Fruit fly (Drosophila melanogaster) whole organism, embryonic: ENCODE results near the gene N.

Source experiments
- Bdp1 ChIP-seq: fragments of 200-800 bp; sonication (Bioruptor generic); optimal IDR thresholded peaks from 3 replicates; lab custom pipeline; 2016; ENCODE audit warnings: missing biosample characterization, missing genetic modification characterization
- CG10274 ChIP-seq: fragments of 200-800 bp; sonication (Bioruptor generic); optimal IDR thresholded peaks from 3 replicates; lab custom pipeline; 2017; ENCODE audit warnings: missing biosample characterization, mild to moderate bottlenecking, missing genetic modification characterization
- CG11093 ChIP-seq: fragments of 200-800 bp; sonication (Bioruptor generic); IDR thresholded peaks from 3 replicates; pipeline ENCODE4 v1.3.6; 2022; ENCODE audit warnings: missing biosample characterization, missing genetic modification characterization
- CG13287 ChIP-seq: fragments of 200-800 bp; sonication (Bioruptor generic); IDR thresholded peaks from 2 replicates; pipeline ENCODE4 v1.3.6; 2022; ENCODE audit warnings: missing biosample characterization, missing genetic modification characterization; ENCODE audit not compliant: partially characterized antibody
- CG14050 ChIP-seq: fragments of 200-800 bp; sonication (Bioruptor generic); IDR thresholded peaks from 3 replicates; pipeline ENCODE4 v1.3.6; 2022; ENCODE audit warnings: missing biosample characterization, missing genetic modification characterization
- CG14667 ChIP-seq: fragments of 200-800 bp; sonication (Bioruptor generic); IDR thresholded peaks from 2 replicates; pipeline ENCODE4 v1.3.6; 2022; ENCODE audit warnings: missing biosample characterization, missing genetic modification characterization
- CG15011 ChIP-seq: fragments of 200-800 bp; sonication (Bioruptor generic); optimal IDR thresholded peaks from 3 replicates; lab custom pipeline; 2018; ENCODE audit warnings: missing biosample characterization, mild to moderate bottlenecking, missing genetic modification characterization
- CG15696 ChIP-seq: fragments of 200-800 bp; sonication (Bioruptor generic); optimal IDR thresholded peaks from 2 replicates; lab custom pipeline; 2019; ENCODE audit warnings: missing biosample characterization, mild to moderate bottlenecking, missing genetic modification characterization, moderate library complexity
- CG17361 ChIP-seq: fragments of 200-800 bp; sonication (Bioruptor generic); IDR thresholded peaks from 3 replicates; pipeline ENCODE4 v1.3.6; 2022; ENCODE audit warnings: missing biosample characterization, missing genetic modification characterization
- CG2678 ChIP-seq: fragments of 200-800 bp; sonication (Bioruptor generic); optimal IDR thresholded peaks from 3 replicates; lab custom pipeline; 2019; ENCODE audit warnings: missing biosample characterization, mild to moderate bottlenecking, missing genetic modification characterization, moderate library complexity
- CG2889 ChIP-seq: fragments of 200-800 bp; sonication (Bioruptor generic); IDR thresholded peaks from 3 replicates; pipeline ENCODE4 v1.3.6; 2022; ENCODE audit warnings: missing biosample characterization, missing genetic modification characterization
- CG34224 ChIP-seq: fragments of 200-800 bp; sonication (Bioruptor generic); IDR thresholded peaks from 3 replicates; pipeline ENCODE4 v1.3.6; 2022; ENCODE audit warnings: missing biosample characterization, missing genetic modification characterization; ENCODE audit not compliant: partially characterized antibody
- CG4707 ChIP-seq: fragments of 200-800 bp; sonication (Bioruptor generic); optimal IDR thresholded peaks from 2 replicates; lab custom pipeline; 2018; ENCODE audit warnings: missing biosample characterization, mild to moderate bottlenecking, missing genetic modification characterization, moderate library complexity
- CG5180 ChIP-seq: fragments of 200-800 bp; sonication (Bioruptor generic); optimal IDR thresholded peaks from 3 replicates; lab custom pipeline; 2017; ENCODE audit warnings: missing biosample characterization, missing genetic modification characterization, mild to moderate bottlenecking, moderate library complexity, missing genetic modification reagents
- CG7372 ChIP-seq: fragments of 200-800 bp; sonication (Bioruptor generic); IDR thresholded peaks from 2 replicates; pipeline ENCODE4 v1.3.6; 2022; ENCODE audit warnings: missing biosample characterization, missing genetic modification characterization
- CG9609 ChIP-seq: fragments of 200-800 bp; sonication (Bioruptor generic); optimal IDR thresholded peaks from 3 replicates; lab custom pipeline; 2016; ENCODE audit warnings: missing biosample characterization, missing genetic modification characterization
- CG9817 ChIP-seq: fragments of 200-800 bp; sonication (Bioruptor generic); optimal IDR thresholded peaks from 2 replicates; lab custom pipeline; 2018; ENCODE audit warnings: missing biosample characterization, mild to moderate bottlenecking, missing genetic modification characterization, moderate library complexity
- CG9932 ChIP-seq: fragments of 200-800 bp; sonication (Bioruptor generic); IDR thresholded peaks from 2 replicates; pipeline ENCODE4 v1.3.6; 2022; ENCODE audit warnings: missing biosample characterization, missing genetic modification characterization
- CoRest ChIP-seq: fragments of 200-800 bp; sonication (Bioruptor generic); optimal IDR thresholded peaks from 3 replicates; lab custom pipeline; 2018; ENCODE audit warnings: missing biosample characterization, mild to moderate bottlenecking, missing genetic modification characterization, moderate library complexity
- Doc2 ChIP-seq: fragments of 200-800 bp; sonication (Bioruptor generic); IDR thresholded peaks from 2 replicates; pipeline ENCODE4 v1.3.6; 2022; ENCODE audit warnings: missing biosample characterization, missing genetic modification characterization
- Drgx ChIP-seq: fragments of 200-800 bp; sonication (Bioruptor generic); IDR thresholded peaks from 2 replicates; pipeline ENCODE4 v1.3.6; 2022; ENCODE audit warnings: missing biosample characterization, missing genetic modification characterization
- Elba2 ChIP-seq: fragments of 200-800 bp; sonication (Bioruptor generic); optimal IDR thresholded peaks from 3 replicates; lab custom pipeline; 2016; ENCODE audit warnings: missing biosample characterization, missing genetic modification characterization
- HLHmδ ChIP-seq: fragments of 200-800 bp; sonication (Bioruptor generic); optimal IDR thresholded peaks from 2 replicates; lab custom pipeline; 2018; ENCODE audit warnings: missing biosample characterization, mild to moderate bottlenecking, missing genetic modification characterization, moderate library complexity
- Hr3 ChIP-seq: fragments of 200-800 bp; sonication (Bioruptor generic); optimal IDR thresholded peaks from 3 replicates; lab custom pipeline; 2016; ENCODE audit warnings: missing biosample characterization, missing genetic modification characterization
- NC2β ChIP-seq: fragments of 200-800 bp; sonication (Bioruptor generic); optimal IDR thresholded peaks from 2 replicates; lab custom pipeline; 2016; ENCODE audit warnings: missing biosample characterization, missing genetic modification characterization
- Oli ChIP-seq: fragments of 200-800 bp; sonication (Bioruptor generic); optimal IDR thresholded peaks from 2 replicates; lab custom pipeline; 2018; ENCODE audit warnings: missing biosample characterization, mild to moderate bottlenecking, missing genetic modification characterization, moderate library complexity
- Rfx ChIP-seq: fragments of 200-800 bp; sonication (Bioruptor generic); IDR thresholded peaks from 2 replicates; pipeline ENCODE4 v1.3.6; 2022; ENCODE audit warnings: missing biosample characterization, missing genetic modification characterization
- Scr ChIP-seq: fragments of 200-800 bp; sonication (Bioruptor generic); IDR thresholded peaks from 2 replicates; pipeline ENCODE4 v1.3.6; 2022; ENCODE audit warnings: missing biosample characterization, missing genetic modification characterization; ENCODE audit not compliant: partially characterized antibody
- Side ChIP-seq: fragments of 200-800 bp; sonication (Bioruptor generic); optimal IDR thresholded peaks from 2 replicates; lab custom pipeline; 2016; ENCODE audit warnings: missing biosample characterization, missing genetic modification characterization
- Six4 ChIP-seq: fragments of 200-800 bp; sonication (Bioruptor generic); optimal IDR thresholded peaks from 2 replicates; lab custom pipeline; 2016; ENCODE audit warnings: missing biosample characterization, missing genetic modification characterization
- Taf1 ChIP-seq: fragments of 200-800 bp; sonication (Bioruptor generic); IDR thresholded peaks from 2 replicates; pipeline ENCODE4 v1.3.6; 2022; ENCODE audit warnings: missing biosample characterization, missing genetic modification characterization
- amos ChIP-seq: fragments of 200-800 bp; sonication (Bioruptor generic); IDR thresholded peaks from 2 replicates; pipeline ENCODE4 v1.3.6; 2022; ENCODE audit warnings: missing biosample characterization, missing genetic modification characterization; ENCODE audit not compliant: partially characterized antibody
- bsh ChIP-seq, 2 experiments: fragments of 200-800 bp; sonication (Bioruptor generic); optimal IDR thresholded peaks; 2 replicates each; lab custom pipeline; 2017 to 2018; ENCODE audit warnings: mild to moderate bottlenecking in 2 of 2, missing biosample characterization in 2 of 2, missing genetic modification characterization in 2 of 2, moderate library complexity in 1 of 2
- chif ChIP-seq, 2 experiments: fragments of 200-800 bp; sonication (Bioruptor generic); optimal IDR thresholded peaks; 3 replicates each; lab custom pipeline; 2016; ENCODE audit warnings: missing biosample characterization in 2 of 2, missing genetic modification characterization in 2 of 2
- corto ChIP-seq: fragments of 200-800 bp; sonication (Bioruptor generic); optimal IDR thresholded peaks from 2 replicates; lab custom pipeline; 2016; ENCODE audit warnings: missing biosample characterization, mild to moderate bottlenecking, missing genetic modification characterization, moderate library complexity
- dmrt99B ChIP-seq: fragments of 200-800 bp; sonication (Bioruptor generic); optimal IDR thresholded peaks from 2 replicates; lab custom pipeline; 2018; ENCODE audit warnings: missing biosample characterization, mild to moderate bottlenecking, missing genetic modification characterization, moderate library complexity
- gt ChIP-seq: fragments of 200-800 bp; sonication (Bioruptor generic); IDR thresholded peaks from 2 replicates; pipeline ENCODE4 v1.3.6; 2022; ENCODE audit warnings: missing biosample characterization, missing genetic modification characterization
- hth ChIP-seq: fragments of >200 bp; optimal IDR thresholded peaks from 2 replicates; lab custom pipeline; 2017; ENCODE audit warnings: inconsistent platforms
- ind ChIP-seq: fragments of 200-800 bp; sonication (Bioruptor generic); optimal IDR thresholded peaks from 3 replicates; lab custom pipeline; 2016; ENCODE audit warnings: missing biosample characterization, missing genetic modification characterization
- jigr1 ChIP-seq: fragments of 200-800 bp; sonication (Bioruptor generic); IDR thresholded peaks from 3 replicates; pipeline ENCODE4 v1.3.6; 2022; ENCODE audit warnings: missing biosample characterization, missing genetic modification characterization
- nom ChIP-seq: fragments of 200-800 bp; sonication (Bioruptor generic); optimal IDR thresholded peaks from 2 replicates; lab custom pipeline; 2017; ENCODE audit warnings: missing biosample characterization, missing genetic modification characterization, mild to moderate bottlenecking, moderate library complexity, missing genetic modification reagents
- pb ChIP-seq: fragments of 200-800 bp; sonication (Bioruptor generic); optimal IDR thresholded peaks from 3 replicates; lab custom pipeline; 2016; ENCODE audit warnings: missing biosample characterization, missing genetic modification characterization
- prd ChIP-seq, 3 experiments: fragments of >200 bp in 2 of 3; fragments of 200-800 bp in 1 of 3; sonication (Bioruptor generic) in 1 of 3; optimal IDR thresholded peaks in 2 of 3; IDR thresholded peaks in 1 of 3; 2 replicates in 2 of 3; 3 replicates in 1 of 3; pipeline versions ENCODE4 v1.3.6 to Lab custom; 2017 to 2022; ENCODE audit warnings: missing biosample characterization in 1 of 3, missing genetic modification characterization in 1 of 3
- rib ChIP-seq: fragments of 200-800 bp; sonication (Bioruptor generic); IDR thresholded peaks from 2 replicates; pipeline ENCODE4 v1.3.6; 2022; ENCODE audit warnings: missing biosample characterization, missing genetic modification characterization
- schlank ChIP-seq: fragments of 200-800 bp; sonication (Bioruptor generic); optimal IDR thresholded peaks from 2 replicates; lab custom pipeline; 2018; ENCODE audit warnings: missing biosample characterization, mild to moderate bottlenecking, missing genetic modification characterization
- ssp ChIP-seq: fragments of 200-800 bp; sonication (Bioruptor generic); IDR thresholded peaks from 2 replicates; pipeline ENCODE4 v1.3.6; 2022; ENCODE audit warnings: missing biosample characterization, missing genetic modification characterization
- stc ChIP-seq: fragments of 200-800 bp; sonication (Bioruptor generic); IDR thresholded peaks from 2 replicates; pipeline ENCODE4 v1.3.6; 2022; ENCODE audit warnings: missing biosample characterization, missing genetic modification characterization
- wek ChIP-seq: fragments of 200-800 bp; sonication (Bioruptor generic); optimal IDR thresholded peaks from 3 replicates; lab custom pipeline; 2018; ENCODE audit warnings: missing biosample characterization, mild to moderate bottlenecking, missing genetic modification characterization, moderate library complexity

The N gene

dm6 chrX:3099161-3099912, 35.3 kb upstream of the N start (continued):
- TF ChIP-seq CG15696 (tag; lab: Kevin White, UChicago) (no peak), Scr (GFP tag; lab: Robert Waterston, UW) (no peak), ind (no peak), Doc2 (GFP tag; lab: Robert Waterston, UW) (no peak), wek (GFP tag; lab: Kevin White, UChicago) (no peak), chif (GFP tag; optimal IDR thresholded peaks at IDR 0.05; lab: Kevin White, UChicago) (no peak), CG4707 (no peak), CG17361 (no peak), ssp (GFP tag; lab: Robert Waterston, UW) (no peak), Hr3 (no peak), CG5180 (GFP tag; lab: Kevin White, UChicago) (peak; percentile 56), Elba2 (GFP tag; lab: Kevin White, UChicago) (no peak), CG7372 (GFP tag; lab: Robert Waterston, UW) (no peak), NC2β (GFP tag; lab: Kevin White, UChicago) (no peak), CG11093 (no peak), CG34224 (no peak), corto (GFP tag; lab: Kevin White, UChicago) (no peak), gt (no peak), CG14667 (GFP tag; lab: Robert Waterston, UW) (no peak), pb (no peak), schlank (no peak), CG15011 (no peak), Side (no peak), rib (GFP tag; lab: Robert Waterston, UW) (0 out of 2 replicates have a peak, but pooled peaks have one; percentile 39), stc (GFP tag; lab: Robert Waterston, UW) (no peak), CG2678 (tag; lab: Kevin White, UChicago) (no peak), Rfx (GFP tag; lab: Robert Waterston, UW) (no peak), amos (GFP tag; lab: Robert Waterston, UW) (no peak; the same call in 1 of the 2 replicates), Taf1 (GFP tag; lab: Robert Waterston, UW) (no peak)
- TF ChIP-seq, all 482 proteins: peak for 31

dm6 chrX:3099913-3100275, 34.8 kb upstream of the N start:
- TF ChIP-seq CG7372 (GFP tag; lab: Robert Waterston, UW) (no peak), Bdp1 (GFP tag; lab: Kevin White, UChicago) (no peak), CG9817 (tag; lab: Kevin White, UChicago) (no peak), nom (GFP tag; lab: Kevin White, UChicago) (peak; percentile 83), bsh (GFP tag; optimal IDR thresholded peaks at IDR 0.05; lab: Kevin White, UChicago) (peak in 1 of 2 experiments; percentile 40), hth (lab: Kevin White, UChicago) (no peak), Hr3 (no peak)

dm6 chrX:3108903-3109302, 25.8 kb upstream of the N start:
- TF ChIP-seq jigr1 (GFP tag; lab: Robert Waterston, UW) (0 out of 3 replicates have a peak, but pooled peaks have one; percentile 15), prd (optimal IDR thresholded peaks at IDR 0.05; lab: Kevin White, UChicago) (no peak), prd (GFP tag; IDR thresholded peaks at IDR 0.05; lab: Robert Waterston, UW) (peak; percentile 61; the same call in 2 of the 3 replicates), Six4 (GFP tag; lab: Kevin White, UChicago) (no peak), CG14050 (GFP tag; lab: Robert Waterston, UW) (peak; percentile 35; the same call in 2 of the 3 replicates), Drgx (GFP tag; lab: Robert Waterston, UW) (peak; percentile 71), CG9609 (no peak), CoRest (tag; lab: Kevin White, UChicago) (peak; percentile 67), CG9932 (peak; percentile 64), Oli (tag; lab: Kevin White, UChicago) (peak; percentile 63), CG17361 (peak; percentile 47; the same call in 1 of the 3 replicates), CG2889 (GFP tag; lab: Robert Waterston, UW) (0 out of 3 replicates have a peak, but pooled peaks have one; percentile 40), CG10274 (GFP tag; lab: Kevin White, UChicago) (no peak), dmrt99B (peak; percentile 53), HLHmδ (GFP tag; lab: Kevin White, UChicago) (no peak), CG13287 (no peak)
